Worm (Caenorhabditis elegans) whole organism, L1 larva: ENCODE data around the gene mig-15.

ENCODE experiments used
- C16A3.4 ChIP-seq: fragments of 150-350 bp; optimal IDR thresholded peaks from 2 replicates; lab custom pipeline; 2014; ENCODE audit warnings: missing biosample characterization, missing genetic modification characterization
- F16B12.6 ChIP-seq: fragments of 150-350 bp; optimal IDR thresholded peaks from 2 replicates; lab custom pipeline; 2014; ENCODE audit warnings: missing biosample characterization, missing genetic modification characterization
- Y116A8C.19 ChIP-seq: sonication (generic microtip); optimal IDR thresholded peaks from 2 replicates; lab custom pipeline; 2016; ENCODE audit warnings: missing compliant biosample characterization, missing genetic modification characterization, borderline replicate concordance
- alr-1 ChIP-seq: fragments of 200-800 bp; sonication (Bioruptor generic); optimal IDR thresholded peaks from 2 replicates; lab custom pipeline; 2018; ENCODE audit warnings: borderline replicate concordance, mild to moderate bottlenecking, missing genetic modification characterization, missing compliant biosample characterization
- aly-2 ChIP-seq: fragments of 150-350 bp; optimal IDR thresholded peaks from 2 replicates; lab custom pipeline; 2014; ENCODE audit warnings: missing biosample characterization, missing genetic modification characterization
- ama-1 ChIP-seq: fragments of 150-350 bp; optimal IDR thresholded peaks from 2 replicates; lab custom pipeline; 2014
- blmp-1 ChIP-seq: fragments of 150-350 bp; optimal IDR thresholded peaks from 2 replicates; lab custom pipeline; 2014; ENCODE audit warnings: missing biosample characterization, missing genetic modification characterization
- ceh-8 ChIP-seq: fragments of 200-800 bp; sonication (Bioruptor generic); optimal IDR thresholded peaks from 2 replicates; lab custom pipeline; 2018; ENCODE audit warnings: mild to moderate bottlenecking, missing genetic modification characterization, moderate library complexity, missing compliant biosample characterization
- ceh-82 ChIP-seq, 3 experiments: fragments of 150-350 bp in 1 of 3; sonication (generic microtip) in 2 of 3; optimal IDR thresholded peaks; 2 replicates each; lab custom pipeline; 2014 to 2017; ENCODE audit warnings: missing biosample characterization in 3 of 3, missing genetic modification characterization in 3 of 3
- ceh-88 ChIP-seq: fragments of 200-800 bp; sonication (Bioruptor generic); IDR thresholded peaks from 2 replicates; pipeline ENCODE4 v1.3.6; 2022; ENCODE audit warnings: missing genetic modification characterization, missing compliant biosample characterization
- ces-1 ChIP-seq: fragments of 150-350 bp; optimal IDR thresholded peaks from 2 replicates; lab custom pipeline; 2014; ENCODE audit warnings: missing biosample characterization, missing genetic modification reagents, missing genetic modification characterization
- dsc-1 ChIP-seq: sonication (generic microtip); optimal IDR thresholded peaks from 2 replicates; lab custom pipeline; 2016; ENCODE audit warnings: mild to moderate bottlenecking, missing genetic modification characterization, missing compliant biosample characterization
- efl-1 ChIP-seq, 4 experiments: fragments of 150-350 bp; optimal IDR thresholded peaks in 3 of 4; peaks in 1 of 4; 1 replicate in 1 of 4; 2 replicates in 3 of 4; lab custom pipeline; 2014; ENCODE audit warnings: missing biosample characterization in 2 of 4, missing genetic modification characterization in 2 of 4, missing genetic modification reagents in 2 of 4
- egl-27 ChIP-seq, 2 experiments: fragments of 150-350 bp in 1 of 2; sonication (generic microtip); optimal IDR thresholded peaks; 3 replicates each; lab custom pipeline; 2017 to 2018; ENCODE audit warnings: missing biosample characterization in 2 of 2, missing genetic modification characterization in 2 of 2, missing genetic modification reagents in 2 of 2
- elt-2 ChIP-seq: sonication (generic microtip); optimal IDR thresholded peaks from 2 replicates; lab custom pipeline; 2016; ENCODE audit warnings: missing genetic modification characterization, mild to moderate bottlenecking, inconsistent platforms, missing compliant biosample characterization, missing genetic modification reagents
- ets-5 ChIP-seq: fragments of 200-800 bp; sonication (Bioruptor generic); IDR thresholded peaks from 2 replicates; pipeline ENCODE4 v1.3.6; 2022; ENCODE audit warnings: missing genetic modification characterization, missing compliant biosample characterization
- fos-1 ChIP-seq: fragments of 150-350 bp; optimal IDR thresholded peaks from 2 replicates; lab custom pipeline; 2014; ENCODE audit warnings: missing biosample characterization, missing genetic modification characterization
- hpl-2 ChIP-seq: fragments of 150-350 bp; optimal IDR thresholded peaks from 2 replicates; lab custom pipeline; 2014; ENCODE audit warnings: missing biosample characterization, missing genetic modification reagents, missing genetic modification characterization
- irx-1 ChIP-seq: sonication (generic microtip); optimal IDR thresholded peaks from 2 replicates; lab custom pipeline; 2016; ENCODE audit warnings: missing genetic modification characterization, missing compliant biosample characterization
- jun-1 ChIP-seq: fragments of 150-350 bp; optimal IDR thresholded peaks from 2 replicates; lab custom pipeline; 2014; ENCODE audit warnings: missing biosample characterization, missing genetic modification reagents, missing genetic modification characterization
- lin-14 ChIP-seq: fragments of 200-800 bp; sonication (Bioruptor generic); optimal IDR thresholded peaks from 2 replicates; lab custom pipeline; 2018; ENCODE audit warnings: mild to moderate bottlenecking, missing genetic modification characterization, moderate library complexity, missing compliant biosample characterization
- lin-35 ChIP-seq, 2 experiments: fragments of 150-350 bp; optimal IDR thresholded peaks; 2 replicates each; lab custom pipeline; 2014; ENCODE audit warnings: missing biosample characterization in 2 of 2, missing genetic modification characterization in 2 of 2, missing genetic modification reagents in 2 of 2
- lsy-2 ChIP-seq, 2 experiments: fragments of 150-350 bp; optimal IDR thresholded peaks; 2 replicates each; lab custom pipeline; 2014; ENCODE audit warnings: missing biosample characterization in 2 of 2, missing genetic modification characterization in 2 of 2
- mab-9 ChIP-seq: fragments of 200-800 bp; sonication (Bioruptor generic); IDR thresholded peaks from 2 replicates; pipeline ENCODE4 v1.3.6; 2022; ENCODE audit warnings: missing genetic modification reagents, missing genetic modification characterization, missing compliant biosample characterization
- mdl-1 ChIP-seq, 2 experiments: fragments of 150-350 bp; optimal IDR thresholded peaks; 2 replicates each; lab custom pipeline; 2014 to 2017; ENCODE audit warnings: missing biosample characterization in 2 of 2, missing genetic modification characterization in 2 of 2, inconsistent platforms in 1 of 2
- mep-1 ChIP-seq: fragments of 150-350 bp; optimal IDR thresholded peaks from 2 replicates; lab custom pipeline; 2014; ENCODE audit warnings: missing biosample characterization, missing genetic modification characterization
- nhr-19 ChIP-seq: fragments of 200-800 bp; sonication (Bioruptor generic); conservative IDR thresholded peaks from 2 replicates; pipeline ENCODE4 v1.3.6; 2022; ENCODE audit warnings: missing genetic modification characterization, missing compliant biosample characterization
- nhr-20 ChIP-seq: sonication (generic microtip); optimal IDR thresholded peaks from 2 replicates; lab custom pipeline; 2016; ENCODE audit warnings: mild to moderate bottlenecking, missing genetic modification characterization, missing compliant biosample characterization
- nhr-237 ChIP-seq: fragments of 150-350 bp; optimal IDR thresholded peaks from 2 replicates; lab custom pipeline; 2014; ENCODE audit warnings: missing biosample characterization, missing genetic modification characterization
- nhr-76 ChIP-seq: sonication (generic microtip); optimal IDR thresholded peaks from 2 replicates; lab custom pipeline; 2017; ENCODE audit warnings: missing biosample characterization, missing genetic modification characterization
- nhr-85 ChIP-seq: sonication (generic microtip); peaks from one replicate; lab custom pipeline; 2016; ENCODE audit warnings: missing genetic modification characterization, inconsistent platforms, missing compliant biosample characterization
- nhr-90 ChIP-seq: sonication (generic microtip); optimal IDR thresholded peaks from 2 replicates; lab custom pipeline; 2016; ENCODE audit warnings: mild to moderate bottlenecking, missing genetic modification characterization, missing compliant biosample characterization; ENCODE audit not compliant: poor library complexity
- pag-3 ChIP-seq: sonication (generic microtip); optimal IDR thresholded peaks from 2 replicates; lab custom pipeline; 2017; ENCODE audit warnings: missing genetic modification characterization, mild to moderate bottlenecking, missing compliant biosample characterization, antibody characterized with exemption, borderline replicate concordance; ENCODE audit not compliant: insufficient read depth
- pqm-1 ChIP-seq: sonication (generic microtip); optimal IDR thresholded peaks from 3 replicates; lab custom pipeline; 2017; ENCODE audit warnings: missing biosample characterization, missing genetic modification characterization
- rnt-1 ChIP-seq: sonication (generic microtip); optimal IDR thresholded peaks from 2 replicates; lab custom pipeline; 2016; ENCODE audit warnings: mild to moderate bottlenecking, missing genetic modification characterization, moderate library complexity, missing compliant biosample characterization
- snu-23 ChIP-seq: sonication (generic microtip); optimal IDR thresholded peaks from 2 replicates; lab custom pipeline; 2016; ENCODE audit warnings: missing genetic modification characterization, missing compliant biosample characterization
- sox-4 ChIP-seq: sonication (generic microtip); optimal IDR thresholded peaks from 2 replicates; lab custom pipeline; 2016; ENCODE audit warnings: missing genetic modification characterization, missing compliant biosample characterization
- swsn-7 ChIP-seq: sonication (generic microtip); optimal IDR thresholded peaks from 2 replicates; lab custom pipeline; 2016; ENCODE audit warnings: missing genetic modification characterization, missing compliant biosample characterization
- unc-130 ChIP-seq: fragments of 150-350 bp; optimal IDR thresholded peaks from 2 replicates; lab custom pipeline; 2017; ENCODE audit warnings: missing biosample characterization, missing genetic modification characterization, inconsistent platforms
- unc-30 ChIP-seq: sonication (generic microtip); optimal IDR thresholded peaks from 2 replicates; lab custom pipeline; 2017; ENCODE audit warnings: missing biosample characterization, missing genetic modification characterization
- unc-98 ChIP-seq: fragments of 200-800 bp; sonication (Bioruptor generic); IDR thresholded peaks from 2 replicates; pipeline ENCODE4 v1.3.6; 2022; ENCODE audit warnings: missing genetic modification characterization, missing compliant biosample characterization
- vab-15 ChIP-seq: sonication (generic microtip); optimal IDR thresholded peaks from 2 replicates; lab custom pipeline; 2017; ENCODE audit warnings: missing genotype, mild to moderate bottlenecking, missing genetic modification characterization, missing compliant biosample characterization
- xbp-1 ChIP-seq: sonication (generic microtip); optimal IDR thresholded peaks from 2 replicates; lab custom pipeline; 2016; ENCODE audit warnings: missing genetic modification characterization, missing compliant biosample characterization
- ztf-11 ChIP-seq, 2 experiments: sonication (generic microtip); optimal IDR thresholded peaks; 2 replicates each; lab custom pipeline; 2016 to 2017; ENCODE audit warnings: missing genetic modification characterization in 2 of 2, missing biosample characterization in 1 of 2, missing compliant biosample characterization in 1 of 2
- ztf-4 ChIP-seq: fragments of 150-350 bp; optimal IDR thresholded peaks from 2 replicates; lab custom pipeline; 2014; ENCODE audit warnings: missing biosample characterization, missing genetic modification characterization

Gene mig-15

ce11 chrX:10444705-10445104 lies 16.2 kb upstream of the mig-15 start, which contains the start of gene C39B10.4:
Gene C39B10.4, plus strand, starts transcription at chrX:10445005.
- TF ChIP-seq mep-1 (tag; lab: Kevin White, UChicago), result no peak
- no peak for TF ChIP-seq ceh-88
- TF ChIP-seq pag-3 (tag; lab: Kevin White, UChicago), result no peak
- TF ChIP-seq pqm-1 (tag; lab: Kevin White, UChicago), result no peak
- no peak for TF ChIP-seq ztf-11 (tag; optimal IDR thresholded peaks at IDR 0.05; lab: Kevin White, UChicago)
- TF ChIP-seq nhr-237 (tag; lab: Kevin White, UChicago), result no peak
- no peak for TF ChIP-seq dsc-1

- TF ChIP-seq unc-30 (tag; lab: Kevin White, UChicago) (no peak), alr-1 (no peak), nhr-90 (tag; lab: Kevin White, UChicago) (no peak), nhr-76 (tag; lab: Kevin White, UChicago) (no peak), Y116A8C.19 (tag; lab: Kevin White, UChicago) (no peak), ets-5 (GFP tag; lab: Robert Waterston, UW) (no peak), ceh-88 (no peak), hpl-2 (GFP tag; lab: Kevin White, UChicago) (no peak), sox-4 (tag; lab: Kevin White, UChicago) (no peak)
Observed at ce11 chrX:10443836-10444235, 15.4 kb upstream of the mig-15 start, which contains the start of gene C39B10.3. Gene C39B10.3, plus strand, starts transcription at chrX:10444136.

ce11 chrX:10440781-10441180 lies 12.3 kb upstream of the mig-15 start:
- TF ChIP-seq elt-2 (tag; lab: Kevin White, UChicago) (peak; percentile 46), nhr-19 (GFP tag; lab: Robert Waterston, UW) (no peak)

ce11 chrX:10437421-10437820 lies 9.0 kb upstream of the mig-15 start:
- TF ChIP-seq lin-35 (GFP tag; optimal IDR thresholded peaks at IDR 0.05; lab: Kevin White, UChicago) (no peak), snu-23 (peak; percentile 12), mep-1 (tag; lab: Kevin White, UChicago) (peak; percentile 24), egl-27 (tag; optimal IDR thresholded peaks at IDR 0.05; lab: Kevin White, UChicago) (no peak), nhr-85 (tag; lab: Kevin White, UChicago) (peak; percentile 76), vab-15 (tag; lab: Kevin White, UChicago) (no peak), lin-14 (GFP tag; lab: Kevin White, UChicago) (peak; percentile 49)

ce11 chrX:10435492-10435939 lies 7.1 kb upstream of the mig-15 start:
- TF ChIP-seq unc-130 (tag; lab: Kevin White, UChicago) (peak; percentile 47), ces-1 (GFP tag; lab: Kevin White, UChicago) (peak; percentile 41), nhr-20 (tag; lab: Kevin White, UChicago) (peak; percentile 32), rnt-1 (tag; lab: Kevin White, UChicago) (peak; percentile 39), fos-1 (tag; lab: Kevin White, UChicago) (peak; percentile 16), ama-1 (lab: Kevin White, UChicago) (no peak), irx-1 (tag; lab: Kevin White, UChicago) (peak; percentile 47), C16A3.4 (tag; lab: Kevin White, UChicago) (peak; percentile 51), swsn-7 (tag; lab: Kevin White, UChicago) (peak; percentile 72), xbp-1 (peak; percentile 53), jun-1 (tag; lab: Kevin White, UChicago) (peak; percentile 45), blmp-1 (tag; lab: Kevin White, UChicago) (peak; percentile 61), aly-2 (tag; lab: Kevin White, UChicago) (no peak), unc-98 (GFP tag; lab: Robert Waterston, UW) (no peak), ceh-82 (tag; optimal IDR thresholded peaks at IDR 0.05; lab: Kevin White, UChicago) (peak; percentile 35 to 68 (median 36)), mab-9 (peak; percentile 55), lsy-2 (tag; optimal IDR thresholded peaks at IDR 0.05; lab: Kevin White, UChicago) (peak; percentile 36 to 68), F16B12.6 (tag; lab: Kevin White, UChicago) (no peak), ztf-4 (peak; percentile 35), ceh-8 (GFP tag; lab: Kevin White, UChicago) (peak; percentile 17), ets-5 (GFP tag; lab: Robert Waterston, UW) (no peak), mdl-1 (tag; optimal IDR thresholded peaks at IDR 0.05; lab: Kevin White, UChicago) (peak in 1 of 2 experiments; percentile 34), efl-1 (optimal IDR thresholded peaks at IDR 0.05; lab: Kevin White, UChicago) (peak; percentile 28 to 52), efl-1 (GFP tag; optimal IDR thresholded peaks at IDR 0.05 in 1 of 2; lab: Kevin White, UChicago) (peak in 1 of 2 experiments; percentile 60)
